Fruit fly (Drosophila melanogaster): ENCODE data around the gene kirre.

DNA sequence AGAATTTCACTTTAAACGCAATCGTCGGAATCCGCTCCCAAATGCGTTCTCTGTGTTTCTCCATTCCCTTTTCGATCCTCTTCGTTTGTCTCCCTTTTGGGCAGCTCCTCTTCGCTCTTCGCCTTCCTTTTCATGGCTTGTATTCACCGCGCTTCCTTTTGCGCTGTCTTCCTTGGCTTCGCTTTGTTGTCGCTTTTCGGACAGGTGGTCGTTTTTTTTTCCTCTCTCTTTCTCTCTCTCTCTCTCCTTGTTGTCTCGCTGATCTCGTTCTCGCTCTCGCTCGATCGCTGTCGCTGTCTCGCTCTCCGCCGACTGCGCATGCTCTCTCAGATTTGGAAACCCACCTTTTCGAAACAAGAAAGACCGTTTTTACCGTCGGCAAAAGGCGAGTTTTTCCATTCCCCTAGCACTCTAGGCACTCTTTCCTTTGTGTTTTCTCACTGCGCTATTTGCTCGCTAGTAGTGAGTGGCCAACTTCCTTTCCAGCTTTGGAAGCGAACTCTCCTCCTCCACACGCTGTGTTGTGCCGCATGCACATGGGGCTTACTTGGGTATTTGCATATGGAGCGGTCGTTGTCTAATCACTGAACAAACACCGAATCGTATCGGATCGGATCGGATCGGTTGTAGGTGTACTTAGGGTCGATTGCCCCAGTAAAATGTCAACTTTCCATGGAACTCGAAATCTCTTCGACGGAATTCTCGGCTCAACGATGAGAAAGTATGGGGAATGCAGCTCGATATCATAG is 396.3 kb downstream of the kirre start:
- TF ChIP-seq CG8478 (optimal IDR thresholded peaks at IDR 0.05) (no peak), CTCF (optimal IDR thresholded peaks at IDR 0.05) (no peak)
